Worm (Caenorhabditis elegans): ENCODE measurements around the gene C33E10.8.

The C33E10.8 gene

DNA sequence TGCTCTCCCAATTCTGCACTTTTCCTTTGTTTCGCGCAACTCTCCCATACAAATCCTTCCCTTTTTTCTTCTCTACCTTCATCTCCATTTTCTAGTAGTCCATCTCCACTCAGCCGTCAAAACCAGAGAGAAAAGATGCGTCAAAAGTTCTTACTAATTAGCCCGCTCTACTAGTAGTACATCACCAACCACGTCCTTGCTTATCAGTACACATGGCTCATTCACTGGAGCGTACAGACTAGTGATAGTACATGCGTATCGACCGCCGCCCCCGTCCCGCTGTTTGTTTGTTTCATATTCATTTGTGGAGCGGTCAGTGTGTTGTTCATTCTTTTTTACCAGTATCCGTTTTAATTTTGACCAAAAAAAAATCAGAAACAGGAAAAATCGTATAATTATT, 34.4 kb upstream of the C33E10.8 start:
- TF ChIP-seq elt-2 (tag; optimal IDR thresholded peaks at IDR 0.05) (peak; percentile 24), eor-1 (tag; optimal IDR thresholded peaks at IDR 0.05) (no peak)

DNA sequence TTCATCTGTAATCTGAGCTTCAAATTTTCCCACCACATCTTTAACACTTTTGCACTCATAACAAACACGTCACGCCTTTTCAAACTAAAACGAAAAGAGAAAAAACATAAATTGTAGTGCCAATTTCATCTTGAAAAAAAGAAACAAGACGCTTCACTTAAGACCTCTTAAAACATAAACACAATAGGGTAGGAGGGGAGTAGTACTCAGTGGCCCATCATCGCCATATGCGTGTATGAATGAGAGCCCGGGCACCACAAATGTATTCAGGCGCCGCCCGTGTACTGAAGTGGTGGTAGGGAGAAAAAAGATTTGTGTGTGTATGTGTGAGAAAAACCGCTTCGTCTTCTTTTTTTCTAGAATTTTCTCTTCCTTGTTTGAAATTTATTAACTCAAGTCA, 32.6 kb upstream of the C33E10.8 start:
- TF ChIP-seq mml-1 (tag; optimal IDR thresholded peaks at IDR 0.05), result no peak
- TF ChIP-seq fkh-10 (GFP tag; optimal IDR thresholded peaks at IDR 0.05), result peak; percentile 10

DNA sequence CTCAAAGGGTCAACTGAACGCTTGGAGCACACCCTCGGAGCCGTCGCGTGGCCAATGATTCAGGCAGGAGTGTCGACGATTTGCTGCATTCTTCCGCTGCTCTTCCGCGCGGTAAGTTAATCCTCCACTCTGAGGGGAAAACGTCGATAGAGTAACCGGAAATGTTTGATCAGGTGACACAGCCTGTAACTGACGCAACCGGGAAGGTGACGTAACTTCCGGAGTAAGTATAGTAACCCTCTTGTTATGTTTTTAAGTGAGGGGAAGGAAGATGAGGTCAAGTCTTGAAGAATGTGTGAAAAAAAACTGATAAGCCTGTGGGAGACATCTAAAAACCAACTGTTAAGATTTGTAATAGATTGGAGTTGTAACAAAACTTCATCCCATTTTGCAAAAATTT, 30.3 kb upstream of the C33E10.8 start:
- TF ChIP-seq skn-1 (tag; optimal IDR thresholded peaks at IDR 0.05) (no peak), ZK546.5 (tag; optimal IDR thresholded peaks at IDR 0.05) (no peak), ceh-9 (tag; optimal IDR thresholded peaks at IDR 0.05) (no peak), R02D3.7 (tag; optimal IDR thresholded peaks at IDR 0.05) (no peak), nhr-77 (tag; optimal IDR thresholded peaks at IDR 0.05) (no peak), fkh-2 (tag; optimal IDR thresholded peaks at IDR 0.05) (no peak), nhr-12 (tag; optimal IDR thresholded peaks at IDR 0.05) (no peak), nhr-237 (tag; optimal IDR thresholded peaks at IDR 0.05) (no peak), elt-2 (tag; optimal IDR thresholded peaks at IDR 0.05) (no peak), nhr-11 (tag; optimal IDR thresholded peaks at IDR 0.05) (no peak), lin-15B (tag; optimal IDR thresholded peaks at IDR 0.05) (no peak), nhr-76 (tag; optimal IDR thresholded peaks at IDR 0.05) (no peak), snpc-4 (tag; optimal IDR thresholded peaks at IDR 0.05) (no peak), egl-5 (tag; optimal IDR thresholded peaks at IDR 0.05) (no peak), tbx-2 (tag; optimal IDR thresholded peaks at IDR 0.05) (no peak), ztf-11 (tag; optimal IDR thresholded peaks at IDR 0.05) (no peak), fos-1 (tag; optimal IDR thresholded peaks at IDR 0.05) (no peak), mml-1 (tag; optimal IDR thresholded peaks at IDR 0.05) (no peak), unc-62 (GFP tag; optimal IDR thresholded peaks at IDR 0.05) (no peak), ceh-82 (tag; optimal IDR thresholded peaks at IDR 0.05) (no peak)

DNA sequence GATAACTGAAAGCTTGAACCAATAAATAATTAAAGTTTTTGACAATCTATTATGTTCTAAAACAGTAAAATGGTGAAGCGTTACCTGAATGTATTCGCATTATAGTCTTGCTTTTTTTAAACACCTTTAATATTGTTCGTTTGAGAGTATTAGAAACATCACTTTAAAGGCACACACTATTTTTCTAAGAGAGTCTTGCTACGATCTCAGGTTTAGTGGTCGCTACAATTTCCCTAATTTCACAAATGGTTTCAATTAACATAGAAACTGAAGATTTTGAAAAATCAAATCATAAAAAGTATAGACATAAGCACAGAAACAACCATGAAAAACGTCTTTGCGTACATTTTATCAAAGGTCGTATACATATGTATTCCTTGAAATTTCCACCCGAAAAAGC, 25.9 kb upstream of the C33E10.8 start:
- no peak for TF ChIP-seq unc-62 (GFP tag; optimal IDR thresholded peaks at IDR 0.05)
- no peak for TF ChIP-seq nhr-43 (tag; optimal IDR thresholded peaks at IDR 0.05; ENCODE audit: poor library complexity, severe bottlenecking)
- TF ChIP-seq lin-15B (tag; optimal IDR thresholded peaks at IDR 0.05), result no peak
- no peak for TF ChIP-seq R02D3.7 (tag; optimal IDR thresholded peaks at IDR 0.05)
- no peak for TF ChIP-seq elt-3 (tag; optimal IDR thresholded peaks at IDR 0.05)
- TF ChIP-seq zag-1 (tag; optimal IDR thresholded peaks at IDR 0.05), result no peak
- no peak for TF ChIP-seq nhr-28 (tag; optimal IDR thresholded peaks at IDR 0.05)
- no peak for TF ChIP-seq pha-4 (tag; optimal IDR thresholded peaks at IDR 0.05)
- TF ChIP-seq ceh-9 (tag; optimal IDR thresholded peaks at IDR 0.05), result no peak
- TF ChIP-seq aly-2 (tag; optimal IDR thresholded peaks at IDR 0.05), result no peak
- no peak for TF ChIP-seq ztf-4 (tag; optimal IDR thresholded peaks at IDR 0.05)
- no peak for TF ChIP-seq ztf-11 (tag; optimal IDR thresholded peaks at IDR 0.05)
- no peak for TF ChIP-seq fos-1 (tag; optimal IDR thresholded peaks at IDR 0.05)
- TF ChIP-seq nhr-76 (tag; optimal IDR thresholded peaks at IDR 0.05), result no peak

DNA sequence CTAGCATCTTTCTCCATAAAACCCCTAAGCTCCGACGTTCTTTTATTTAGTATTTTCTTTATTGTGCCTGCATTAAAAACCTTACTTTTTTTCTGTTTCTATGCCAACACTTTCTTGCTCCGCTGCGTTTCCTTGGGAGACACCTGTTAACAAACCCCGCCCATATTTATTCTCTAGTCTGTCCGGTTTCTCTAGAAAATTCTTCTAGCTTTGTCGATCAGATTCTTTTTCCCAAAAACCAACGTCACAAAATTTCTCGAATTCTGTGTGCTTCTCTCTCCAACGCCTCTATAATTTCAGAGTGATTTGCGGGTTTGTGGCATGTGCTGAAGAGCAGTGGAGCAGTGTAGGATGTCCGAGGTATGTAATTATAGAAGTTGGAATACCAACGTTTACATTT, 23.7 kb upstream of the C33E10.8 start, which contains the start of gene ptr-5:
TSS of gene ptr-5 (plus strand) at position 301 of the 400 bp plus-strand sequence.
- TF ChIP-seq nhr-25 (tag; optimal IDR thresholded peaks at IDR 0.05), result no peak
- no peak for TF ChIP-seq fkh-10 (GFP tag; optimal IDR thresholded peaks at IDR 0.05)
- TF ChIP-seq mml-1 (tag; optimal IDR thresholded peaks at IDR 0.05), result no peak
- no peak for TF ChIP-seq ceh-28 (tag; optimal IDR thresholded peaks at IDR 0.05)
- no peak for TF ChIP-seq zag-1 (tag; optimal IDR thresholded peaks at IDR 0.05)
- TF ChIP-seq egl-27 (tag; optimal IDR thresholded peaks at IDR 0.05), result no peak
- no peak for TF ChIP-seq elt-3 (tag; optimal IDR thresholded peaks at IDR 0.05)
- no peak for TF ChIP-seq unc-62 (GFP tag; optimal IDR thresholded peaks at IDR 0.05)
- TF ChIP-seq nhr-43 (tag; optimal IDR thresholded peaks at IDR 0.05; ENCODE audit: poor library complexity, severe bottlenecking), result no peak
- TF ChIP-seq nhr-77 (tag; optimal IDR thresholded peaks at IDR 0.05), result no peak
- no peak for TF ChIP-seq ama-1 (optimal IDR thresholded peaks at IDR 0.05)
- no peak for TF ChIP-seq elt-2 (tag; optimal IDR thresholded peaks at IDR 0.05)
- TF ChIP-seq nfya-1 (tag; optimal IDR thresholded peaks at IDR 0.05; ENCODE audit: insufficient read depth), result no peak
- no peak for TF ChIP-seq eor-1 (tag; optimal IDR thresholded peaks at IDR 0.05)
- no peak for TF ChIP-seq ZK546.5 (tag; optimal IDR thresholded peaks at IDR 0.05)
- no peak for TF ChIP-seq lin-39 (tag; optimal IDR thresholded peaks at IDR 0.05)
- no peak for TF ChIP-seq hmg-11 (tag; optimal IDR thresholded peaks at IDR 0.05)
- TF ChIP-seq elt-1 (tag; optimal IDR thresholded peaks at IDR 0.05), result no peak
- no peak for TF ChIP-seq pha-4 (tag; optimal IDR thresholded peaks at IDR 0.05)

All from whole organism, L3 larva.